Worm (Caenorhabditis elegans) whole organism, L3 larva: ENCODE results near the gene ZK813.2.

ENCODE experiments used
- ZK546.5 ChIP-seq: sonication (generic microtip); optimal IDR thresholded peaks from 2 replicates; lab custom pipeline; 2017; ENCODE audit warnings: missing biosample characterization, missing genetic modification characterization
- ama-1 ChIP-seq: fragments of 150-350 bp; optimal IDR thresholded peaks from 2 replicates; lab custom pipeline; 2018
- fkh-10 ChIP-seq: sonication (generic microtip); optimal IDR thresholded peaks from 2 replicates; lab custom pipeline; 2017; ENCODE audit warnings: missing biosample characterization, missing genetic modification reagents, missing genetic modification characterization
- nhr-237 ChIP-seq: fragments of 150-350 bp; optimal IDR thresholded peaks from 2 replicates; lab custom pipeline; 2014; ENCODE audit warnings: missing biosample characterization, missing genetic modification characterization
- pqm-1 ChIP-seq: fragments of 150-350 bp; optimal IDR thresholded peaks from 2 replicates; lab custom pipeline; 2017; ENCODE audit warnings: missing biosample characterization, missing genetic modification characterization, inconsistent platforms
- tbx-2 ChIP-seq: sonication (generic microtip); optimal IDR thresholded peaks from 2 replicates; lab custom pipeline; 2016; ENCODE audit warnings: mild to moderate bottlenecking, missing genetic modification characterization, missing compliant biosample characterization
- unc-39 ChIP-seq: sonication (generic microtip); optimal IDR thresholded peaks from 4 replicates; lab custom pipeline; 2017; ENCODE audit warnings: missing biosample characterization, missing genetic modification characterization
- unc-62 ChIP-seq: fragments of 150-350 bp; sonication (generic microtip); optimal IDR thresholded peaks from 4 replicates; lab custom pipeline; 2014; ENCODE audit warnings: missing biosample characterization, missing genetic modification reagents, missing genetic modification characterization
- ztf-11 ChIP-seq: fragments of 150-350 bp; optimal IDR thresholded peaks from 2 replicates; lab custom pipeline; 2014; ENCODE audit warnings: missing biosample characterization, missing genetic modification characterization
- ztf-4 ChIP-seq: fragments of 150-350 bp; optimal IDR thresholded peaks from 2 replicates; lab custom pipeline; 2014; ENCODE audit warnings: missing biosample characterization, missing genetic modification characterization

- TF ChIP-seq fkh-10 (GFP tag; lab: Kevin White, UChicago), result no peak
- no peak for TF ChIP-seq ztf-11 (tag; lab: Kevin White, UChicago)
- TF ChIP-seq ama-1, result no peak
- TF ChIP-seq nhr-237 (tag; lab: Kevin White, UChicago), result no peak
- TF ChIP-seq ztf-4 (tag; lab: Kevin White, UChicago), result no peak
- no peak for TF ChIP-seq tbx-2
- no peak for TF ChIP-seq pqm-1 (tag; lab: Kevin White, UChicago)
- no peak for TF ChIP-seq ZK546.5
- TF ChIP-seq unc-62 (GFP tag; lab: Kevin White, UChicago), result no peak
- no peak for TF ChIP-seq unc-39
Observed at ce11 chrX:3396735-3397134, 46.9 kb upstream of the ZK813.2 start.
